Fruit fly (Drosophila melanogaster) whole organism, embryonic: ENCODE results near the gene Kat60.
A peak's percentile ranks its signal among the peaks of the same experiment; 100 is the strongest.

Source experiments
- Asciz ChIP-seq: fragments of 200-800 bp; sonication (Bioruptor generic); optimal IDR thresholded peaks from 2 replicates; lab custom pipeline; 2017; ENCODE audit warnings: missing biosample characterization, mild to moderate bottlenecking, missing genetic modification characterization, missing genetic modification reagents
- Bteb2 ChIP-seq: fragments of 200-800 bp; sonication (Bioruptor generic); optimal IDR thresholded peaks from 2 replicates; lab custom pipeline; 2016; ENCODE audit warnings: missing biosample characterization, missing genetic modification characterization
- CG10462 ChIP-seq: fragments of 200-800 bp; sonication (Bioruptor generic); optimal IDR thresholded peaks from 2 replicates; lab custom pipeline; 2016; ENCODE audit warnings: missing biosample characterization, missing genetic modification characterization
- CG10979 ChIP-seq: fragments of 200-800 bp; sonication (Bioruptor generic); optimal IDR thresholded peaks from 2 replicates; lab custom pipeline; 2018; ENCODE audit warnings: missing biosample characterization, mild to moderate bottlenecking, missing genetic modification characterization, moderate library complexity
- CG12744 ChIP-seq: fragments of 200-800 bp; sonication (Bioruptor generic); optimal IDR thresholded peaks from 2 replicates; lab custom pipeline; 2016; ENCODE audit warnings: missing biosample characterization, missing genetic modification characterization
- CG15696 ChIP-seq: fragments of 200-800 bp; sonication (Bioruptor generic); optimal IDR thresholded peaks from 2 replicates; lab custom pipeline; 2019; ENCODE audit warnings: missing biosample characterization, mild to moderate bottlenecking, missing genetic modification characterization, moderate library complexity
- CG16813 ChIP-seq: fragments of 200-800 bp; sonication (Bioruptor generic); IDR thresholded peaks from 3 replicates; pipeline ENCODE4 v1.3.6; 2022; ENCODE audit warnings: missing biosample characterization, missing genetic modification characterization; ENCODE audit not compliant: partially characterized antibody
- CG17186 ChIP-seq: fragments of 200-800 bp; sonication (Bioruptor generic); optimal IDR thresholded peaks from 3 replicates; lab custom pipeline; 2017; ENCODE audit warnings: missing biosample characterization, missing genetic modification reagents, missing genetic modification characterization
- CG34422 ChIP-seq: fragments of 200-800 bp; sonication (Bioruptor generic); IDR thresholded peaks from 3 replicates; pipeline ENCODE4 v1.3.6; 2022; ENCODE audit warnings: missing biosample characterization, missing genetic modification characterization
- CG3847 ChIP-seq: fragments of 200-800 bp; sonication (Bioruptor generic); IDR thresholded peaks from 2 replicates; pipeline ENCODE4 v1.3.6; 2022; ENCODE audit warnings: missing biosample characterization, missing genetic modification characterization
- CG4282 ChIP-seq: fragments of 200-800 bp; sonication (Bioruptor generic); optimal IDR thresholded peaks from 2 replicates; lab custom pipeline; 2016; ENCODE audit warnings: missing biosample characterization, missing genetic modification characterization
- CG4820 ChIP-seq: fragments of 200-800 bp; sonication (Bioruptor generic); optimal IDR thresholded peaks from 3 replicates; lab custom pipeline; 2016; ENCODE audit warnings: missing biosample characterization, missing genetic modification characterization
- CG5245 ChIP-seq: fragments of 200-800 bp; sonication (Bioruptor generic); optimal IDR thresholded peaks from 3 replicates; lab custom pipeline; 2016; ENCODE audit warnings: missing biosample characterization, missing genetic modification characterization
- CG7556 ChIP-seq: fragments of 200-800 bp; sonication (Bioruptor generic); optimal IDR thresholded peaks from 2 replicates; lab custom pipeline; 2017; ENCODE audit warnings: missing biosample characterization, mild to moderate bottlenecking, missing genetic modification characterization
- CG7745 ChIP-seq: fragments of 200-800 bp; sonication (Bioruptor generic); optimal IDR thresholded peaks from 2 replicates; lab custom pipeline; 2018; ENCODE audit warnings: missing biosample characterization, mild to moderate bottlenecking, missing genetic modification characterization, moderate library complexity
- CG8281 ChIP-seq: fragments of 200-800 bp; sonication (Bioruptor generic); optimal IDR thresholded peaks from 2 replicates; lab custom pipeline; 2018; ENCODE audit warnings: missing biosample characterization, mild to moderate bottlenecking, missing genetic modification characterization, moderate library complexity
- CG8359 ChIP-seq: fragments of 200-800 bp; sonication (Bioruptor generic); optimal IDR thresholded peaks from 2 replicates; lab custom pipeline; 2017; ENCODE audit warnings: missing biosample characterization, mild to moderate bottlenecking, missing genetic modification characterization, borderline replicate concordance
- CG9817 ChIP-seq: fragments of 200-800 bp; sonication (Bioruptor generic); optimal IDR thresholded peaks from 2 replicates; lab custom pipeline; 2018; ENCODE audit warnings: missing biosample characterization, mild to moderate bottlenecking, missing genetic modification characterization, moderate library complexity
- D19A ChIP-seq: fragments of 200-800 bp; optimal IDR thresholded peaks from 3 replicates; lab custom pipeline; 2019; ENCODE audit warnings: missing biosample characterization, mild to moderate bottlenecking, missing genetic modification characterization, moderate library complexity
- Dad ChIP-seq: fragments of 200-800 bp; sonication (Bioruptor generic); optimal IDR thresholded peaks from 3 replicates; lab custom pipeline; 2016; ENCODE audit warnings: missing biosample characterization, missing genetic modification characterization
- Dek ChIP-seq: fragments of 200-800 bp; sonication (Bioruptor generic); optimal IDR thresholded peaks from 3 replicates; lab custom pipeline; 2019; ENCODE audit warnings: missing biosample characterization, mild to moderate bottlenecking, missing genetic modification characterization, moderate library complexity
- HmgD ChIP-seq: fragments of 200-800 bp; sonication (Bioruptor generic); optimal IDR thresholded peaks from 3 replicates; lab custom pipeline; 2016; ENCODE audit warnings: missing biosample characterization, missing genetic modification characterization
- NK7.1 ChIP-seq: fragments of 200-800 bp; sonication (Bioruptor generic); optimal IDR thresholded peaks from 3 replicates; lab custom pipeline; 2016; ENCODE audit warnings: missing biosample characterization, missing genetic modification characterization
- Pdp1 ChIP-seq, 2 experiments: fragments of 200-800 bp; sonication (Bioruptor generic); optimal IDR thresholded peaks; 3 replicates each; lab custom pipeline; 2016; ENCODE audit warnings: missing biosample characterization in 2 of 2, missing genetic modification characterization in 2 of 2, mild to moderate bottlenecking in 1 of 2, moderate library complexity in 1 of 2
- Ravus ChIP-seq: fragments of 200-800 bp; sonication (Bioruptor generic); IDR thresholded peaks from 2 replicates; pipeline ENCODE4 v1.3.6; 2022; ENCODE audit warnings: missing biosample characterization, missing genetic modification characterization
- Usf ChIP-seq: fragments of 200-800 bp; sonication (Bioruptor generic); optimal IDR thresholded peaks from 2 replicates; lab custom pipeline; 2017; ENCODE audit warnings: missing genotype, missing biosample characterization, missing genetic modification characterization
- ab ChIP-seq: fragments of 200-800 bp; sonication (Bioruptor generic); optimal IDR thresholded peaks from 2 replicates; lab custom pipeline; 2016; ENCODE audit warnings: missing biosample characterization, missing genetic modification characterization
- aop ChIP-seq: fragments of 200-800 bp; sonication (Bioruptor generic); IDR thresholded peaks from 2 replicates; pipeline ENCODE4 v1.3.6; 2022; ENCODE audit warnings: missing biosample characterization, missing genetic modification characterization
- cato ChIP-seq: fragments of 200-800 bp; sonication (Bioruptor generic); optimal IDR thresholded peaks from 2 replicates; lab custom pipeline; 2016; ENCODE audit warnings: missing biosample characterization, missing genetic modification characterization, borderline replicate concordance
- cg ChIP-seq: fragments of 200-800 bp; sonication (Bioruptor generic); optimal IDR thresholded peaks from 3 replicates; lab custom pipeline; 2019; ENCODE audit warnings: missing biosample characterization, mild to moderate bottlenecking, missing genetic modification characterization, moderate library complexity
- corto ChIP-seq: fragments of 200-800 bp; sonication (Bioruptor generic); optimal IDR thresholded peaks from 2 replicates; lab custom pipeline; 2016; ENCODE audit warnings: missing biosample characterization, mild to moderate bottlenecking, missing genetic modification characterization, moderate library complexity
- croc ChIP-seq: fragments of 200-800 bp; sonication (Bioruptor generic); conservative IDR thresholded peaks from 3 replicates; pipeline ENCODE4 v1.3.6; 2022; ENCODE audit warnings: missing biosample characterization, missing genetic modification characterization
- crol ChIP-seq: fragments of 200-800 bp; sonication (Bioruptor generic); IDR thresholded peaks from 2 replicates; pipeline ENCODE4 v1.3.6; 2022; ENCODE audit warnings: missing biosample characterization, missing genetic modification characterization
- da ChIP-seq: fragments of 200-800 bp; sonication (Bioruptor generic); optimal IDR thresholded peaks from 2 replicates; lab custom pipeline; 2016; ENCODE audit warnings: missing biosample characterization, missing genetic modification characterization
- dmrt99B ChIP-seq: fragments of 200-800 bp; sonication (Bioruptor generic); optimal IDR thresholded peaks from 2 replicates; lab custom pipeline; 2018; ENCODE audit warnings: missing biosample characterization, mild to moderate bottlenecking, missing genetic modification characterization, moderate library complexity
- fd3F ChIP-seq: fragments of 200-800 bp; sonication (Bioruptor generic); optimal IDR thresholded peaks from 2 replicates; lab custom pipeline; 2018; ENCODE audit warnings: missing biosample characterization, mild to moderate bottlenecking, missing genetic modification characterization, moderate library complexity
- grn ChIP-seq: fragments of 200-800 bp; sonication (Bioruptor generic); optimal IDR thresholded peaks from 3 replicates; lab custom pipeline; 2017; ENCODE audit warnings: missing biosample characterization, missing genetic modification characterization
- gsb ChIP-seq: fragments of 200-800 bp; sonication (Bioruptor generic); IDR thresholded peaks from 2 replicates; pipeline ENCODE4 v1.3.6; 2022; ENCODE audit warnings: missing biosample characterization, missing genetic modification characterization
- hth ChIP-seq: fragments of >200 bp; optimal IDR thresholded peaks from 2 replicates; lab custom pipeline; 2017; ENCODE audit warnings: inconsistent platforms
- insv ChIP-seq, 2 experiments: fragments of 200-800 bp; sonication (Bioruptor generic); optimal IDR thresholded peaks; 3 replicates each; lab custom pipeline; 2016 to 2018; ENCODE audit warnings: missing biosample characterization in 2 of 2, missing genetic modification characterization in 2 of 2
- jumu ChIP-seq: fragments of 200-800 bp; sonication (Bioruptor generic); optimal IDR thresholded peaks from 3 replicates; lab custom pipeline; 2016; ENCODE audit warnings: missing biosample characterization, missing genetic modification characterization
- lilli ChIP-seq: fragments of 200-800 bp; sonication (Bioruptor generic); optimal IDR thresholded peaks from 3 replicates; lab custom pipeline; 2016; ENCODE audit warnings: missing biosample characterization, missing genetic modification characterization
- rib ChIP-seq: fragments of 200-800 bp; sonication (Bioruptor generic); IDR thresholded peaks from 2 replicates; pipeline ENCODE4 v1.3.6; 2022; ENCODE audit warnings: missing biosample characterization, missing genetic modification characterization
- shn ChIP-seq: fragments of 200-800 bp; sonication (Bioruptor generic); optimal IDR thresholded peaks from 3 replicates; lab custom pipeline; 2016; ENCODE audit warnings: missing biosample characterization, missing genetic modification characterization
- sna ChIP-seq: fragments of 200-800 bp; sonication (Bioruptor generic); IDR thresholded peaks from 2 replicates; pipeline ENCODE4 v1.3.6; 2022; ENCODE audit warnings: missing biosample characterization, missing genetic modification characterization; ENCODE audit not compliant: partially characterized antibody
- tup ChIP-seq: fragments of 200-800 bp; sonication (Bioruptor generic); optimal IDR thresholded peaks from 2 replicates; lab custom pipeline; 2016; ENCODE audit warnings: missing biosample characterization, mild to moderate bottlenecking, missing genetic modification characterization, moderate library complexity
- tx ChIP-seq: fragments of 200-800 bp; sonication (Bioruptor generic); optimal IDR thresholded peaks from 2 replicates; lab custom pipeline; 2016; ENCODE audit warnings: missing biosample characterization, missing genetic modification characterization
- yki ChIP-seq: fragments of >200 bp; optimal IDR thresholded peaks from 3 replicates; lab custom pipeline; 2018
- zfh1 ChIP-seq: fragments of 200-800 bp; sonication (Bioruptor generic); IDR thresholded peaks from 3 replicates; pipeline ENCODE4 v1.3.6; 2022; ENCODE audit warnings: missing biosample characterization, missing genetic modification characterization

The Kat60 gene

DNA sequence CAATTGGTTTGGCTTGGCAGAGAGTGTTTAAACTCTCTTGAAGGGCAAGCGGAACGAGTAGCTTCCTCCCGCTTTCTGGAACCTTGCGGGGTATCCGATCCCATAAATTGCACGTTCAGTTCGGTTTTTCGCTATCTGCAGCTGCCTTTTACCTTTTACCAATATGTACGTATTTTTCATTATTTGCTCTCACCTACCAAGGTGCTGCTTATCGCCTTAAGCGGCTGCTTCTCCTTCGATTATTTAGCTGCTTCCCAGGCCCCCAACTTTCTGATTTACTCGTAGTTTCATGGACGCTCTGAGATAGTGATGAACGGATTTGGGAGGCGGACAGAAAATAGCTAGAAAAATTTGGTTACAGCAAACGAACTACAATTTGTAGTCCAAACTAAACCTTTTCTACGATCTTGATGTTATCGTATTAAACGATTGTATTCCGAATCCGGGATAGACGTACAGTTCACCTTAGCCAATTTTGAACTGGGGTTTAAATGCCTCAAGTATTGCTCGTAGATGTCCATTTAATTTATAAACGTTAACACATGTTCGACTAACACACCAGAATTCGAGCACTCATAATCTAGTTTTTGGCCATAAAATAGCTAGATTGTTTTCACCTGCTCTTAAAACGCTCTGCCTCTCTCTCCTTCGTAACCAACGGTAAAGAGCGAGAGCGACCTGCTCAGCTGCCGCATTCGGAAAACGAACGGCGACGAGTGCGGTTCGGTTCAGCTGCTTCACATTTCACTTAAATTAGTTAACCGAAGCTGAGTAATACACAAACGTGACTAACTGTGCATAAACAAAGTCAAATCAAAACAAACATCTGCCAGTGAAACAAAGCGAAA lies 32.5 kb upstream of the Kat60 start (continued):
- TF ChIP-seq sna (no peak; the same call in 1 of the 2 replicates), hth (lab: Kevin White, UChicago) (no peak), gsb (no peak), cato (GFP tag; lab: Kevin White, UChicago) (no peak), tx (peak; percentile 4), cg (peak; percentile 20), Asciz (GFP tag; lab: Kevin White, UChicago) (peak; percentile 2), NK7.1 (GFP tag; lab: Kevin White, UChicago) (peak; percentile 22), Bteb2 (GFP tag; lab: Kevin White, UChicago) (no peak), Dad (GFP tag; lab: Kevin White, UChicago) (no peak), fd3F (GFP tag; lab: Kevin White, UChicago) (peak; percentile 13), lilli (GFP tag; lab: Kevin White, UChicago) (peak; percentile 39), HmgD (GFP tag; lab: Kevin White, UChicago) (no peak), Pdp1 (GFP tag; optimal IDR thresholded peaks at IDR 0.05; lab: Kevin White, UChicago) (peak in 1 of 2 experiments; percentile 58), CG15696 (peak; percentile 9), dmrt99B (tag; lab: Kevin White, UChicago) (peak; percentile 54), grn (GFP tag; lab: Kevin White, UChicago) (peak; percentile 23), rib (GFP tag; lab: Robert Waterston, UW) (no peak), Ravus (GFP tag; lab: Robert Waterston, UW) (no peak), yki (lab: Kevin White, UChicago) (peak; percentile 35), croc (GFP tag; lab: Robert Waterston, UW) (no peak), CG9817 (tag; lab: Kevin White, UChicago) (peak; percentile 6), corto (GFP tag; lab: Kevin White, UChicago) (no peak), zfh1 (0 out of 3 replicates have a peak, but pooled peaks have one; percentile 32), aop (GFP tag; lab: Robert Waterston, UW) (no peak), CG10462 (GFP tag; lab: Kevin White, UChicago) (no peak), da (GFP tag; lab: Kevin White, UChicago) (no peak), D19A (tag; lab: Kevin White, UChicago) (peak; percentile 31), insv (GFP tag; optimal IDR thresholded peaks at IDR 0.05; lab: Kevin White, UChicago) (peak in 1 of 2 experiments; percentile 9), Dek (tag; lab: Kevin White, UChicago) (peak; percentile 42), CG16813 (GFP tag; lab: Robert Waterston, UW) (no peak), CG3847 (0 out of 2 replicates have a peak, but pooled peaks have one; percentile 27), crol (GFP tag; lab: Robert Waterston, UW) (no peak), CG17186 (no peak), CG34422 (GFP tag; lab: Robert Waterston, UW) (no peak), CG4282 (GFP tag; lab: Kevin White, UChicago) (no peak), CG7745 (tag; lab: Kevin White, UChicago) (no peak), tup (GFP tag; lab: Kevin White, UChicago) (no peak), CG8281 (no peak), shn (peak; percentile 71), CG12744 (peak; percentile 34), jumu (no peak), CG10979 (peak; percentile 23), CG4820 (no peak), CG5245 (no peak), CG8359 (GFP tag; lab: Kevin White, UChicago) (no peak), CG7556 (GFP tag; lab: Kevin White, UChicago) (peak; percentile 73), ab (no peak), Usf (GFP tag; lab: Kevin White, UChicago) (no peak)
